Worm (Caenorhabditis elegans): ENCODE measurements around the gene C34E10.10.

- no peak for TF ChIP-seq ets-4 (GFP tag; optimal IDR thresholded peaks at IDR 0.05)
- no peak for TF ChIP-seq hlh-12 (tag; optimal IDR thresholded peaks at IDR 0.05)
These were observed 21.0 kb upstream of the C34E10.10 start for ce11 chrIII:5248706-5249105.
